1 fruit fly cellular context compared by ENCODE assay signal in genomic region chr3L:13928769-13929594, dm6.
A peak's percentile ranks its signal among the peaks of the same experiment; 100 is the strongest.
TF ChIP-seq lines count a peak whose summit lies in the region.

Gene CG8833, minus strand, starts transcription at chr3L:13929000.
Gene DCTN1-p150, plus strand, starts transcription at chr3L:13929387.

TF ChIP-seq in whole organism, embryonic, 481 proteins besides CTCF, POLR2A, EP300 and RAD21 (continued from another document and continues in another):
- TF ChIP-seq CG4360 (GFP tag; IDR thresholded peaks at IDR 0.05; lab: Robert Waterston, UW) (no peak), HLHmδ (GFP tag; optimal IDR thresholded peaks at IDR 0.05; lab: Kevin White, UChicago) (no peak), CG3065 (GFP tag; optimal IDR thresholded peaks at IDR 0.05; lab: Kevin White, UChicago) (no peak), BtbVII (GFP tag; optimal IDR thresholded peaks at IDR 0.05; lab: Kevin White, UChicago) (no peak), NK7.1 (GFP tag; optimal IDR thresholded peaks at IDR 0.05; lab: Kevin White, UChicago) (no peak), CG3726 (GFP tag; IDR thresholded peaks at IDR 0.05; lab: Robert Waterston, UW) (no peak), NC2β (GFP tag; optimal IDR thresholded peaks at IDR 0.05; lab: Kevin White, UChicago) (no peak), CG15073 (GFP tag; optimal IDR thresholded peaks at IDR 0.05; lab: Kevin White, UChicago) (no peak), pnt (GFP tag; optimal IDR thresholded peaks at IDR 0.05; lab: Kevin White, UChicago) (peak; percentile 15), twi (tag; optimal IDR thresholded peaks at IDR 0.05; lab: Kevin White, UChicago) (no peak), Trl (optimal IDR thresholded peaks at IDR 0.05; lab: Kevin White, UChicago) (no peak), Trl (GFP tag; optimal IDR thresholded peaks at IDR 0.05; lab: Kevin White, UChicago) (peak; percentile 10), CG32532 (GFP tag; IDR thresholded peaks at IDR 0.05; lab: Robert Waterston, UW) (peak; percentile 51), croc (GFP tag; conservative IDR thresholded peaks at IDR 0.05; lab: Robert Waterston, UW) (no peak), cad (GFP tag; optimal IDR thresholded peaks at IDR 0.05; lab: Kevin White, UChicago) (no peak), Gsc (GFP tag; IDR thresholded peaks at IDR 0.05; lab: Robert Waterston, UW) (no peak), grau (tag; optimal IDR thresholded peaks at IDR 0.05; lab: Kevin White, UChicago) (peak; percentile 47), CG17802 (tag; optimal IDR thresholded peaks at IDR 0.05; lab: Kevin White, UChicago) (no peak), CG7745 (tag; optimal IDR thresholded peaks at IDR 0.05; lab: Kevin White, UChicago) (no peak), vfl (GFP tag; optimal IDR thresholded peaks at IDR 0.05; lab: Kevin White, UChicago) (no peak), Dip2 (GFP tag; IDR thresholded peaks at IDR 0.05; lab: Robert Waterston, UW) (no peak), CG17359 (tag; optimal IDR thresholded peaks at IDR 0.05; lab: Kevin White, UChicago) (no peak), CG15479 (GFP tag; optimal IDR thresholded peaks at IDR 0.05; lab: Kevin White, UChicago) (peak; percentile 78), CG1233 (GFP tag; optimal IDR thresholded peaks at IDR 0.05; lab: Kevin White, UChicago) (no peak), wek (GFP tag; optimal IDR thresholded peaks at IDR 0.05; lab: Kevin White, UChicago) (no peak), CG18764 (GFP tag; optimal IDR thresholded peaks at IDR 0.05; lab: Kevin White, UChicago) (no peak), CG9932 (GFP tag; IDR thresholded peaks at IDR 0.05; lab: Robert Waterston, UW) (peak; percentile 82), jing (GFP tag; optimal IDR thresholded peaks at IDR 0.05; lab: Kevin White, UChicago) (no peak), Deaf1 (tag; optimal IDR thresholded peaks at IDR 0.05; lab: Kevin White, UChicago) (no peak), Sox100B (GFP tag; optimal IDR thresholded peaks at IDR 0.05; lab: Kevin White, UChicago) (no peak), CG4424 (GFP tag; optimal IDR thresholded peaks at IDR 0.05; lab: Kevin White, UChicago) (peak; percentile 57), CG15269 (tag; optimal IDR thresholded peaks at IDR 0.05; lab: Kevin White, UChicago) (no peak), cg (GFP tag; optimal IDR thresholded peaks at IDR 0.05; lab: Kevin White, UChicago) (no peak), YL-1 (GFP tag; optimal IDR thresholded peaks at IDR 0.05; lab: Kevin White, UChicago) (peak; percentile 27), ab (GFP tag; optimal IDR thresholded peaks at IDR 0.05; lab: Kevin White, UChicago) (no peak), E2f1 (GFP tag; IDR thresholded peaks at IDR 0.05; lab: Robert Waterston, UW) (no peak), Mad (GFP tag; optimal IDR thresholded peaks at IDR 0.05; lab: Kevin White, UChicago) (peak; percentile 9), Ptx1 (GFP tag; IDR thresholded peaks at IDR 0.05; lab: Robert Waterston, UW) (peak; percentile 57), zfh1 (GFP tag; IDR thresholded peaks at IDR 0.05; lab: Robert Waterston, UW) (0 out of 3 replicates have a peak, but pooled peaks have one; percentile 10), Hey (tag; optimal IDR thresholded peaks at IDR 0.05; lab: Kevin White, UChicago) (no peak), unpg (GFP tag; optimal IDR thresholded peaks at IDR 0.05; lab: Kevin White, UChicago) (no peak), da (GFP tag; optimal IDR thresholded peaks at IDR 0.05; lab: Kevin White, UChicago) (no peak), z (GFP tag; IDR thresholded peaks at IDR 0.05; lab: Robert Waterston, UW) (no peak), Aef1 (GFP tag; IDR thresholded peaks at IDR 0.05; lab: Robert Waterston, UW) (peak; percentile 36; the same call in 1 of the 3 replicates), Drgx (GFP tag; IDR thresholded peaks at IDR 0.05; lab: Robert Waterston, UW) (no peak), CkIIα-i1 (GFP tag; IDR thresholded peaks at IDR 0.05; lab: Robert Waterston, UW) (no peak), scrt (GFP tag; optimal IDR thresholded peaks at IDR 0.05; lab: Kevin White, UChicago) (no peak), CG6272 (GFP tag; IDR thresholded peaks at IDR 0.05; lab: Robert Waterston, UW) (peak; percentile 38; the same call in 1 of the 2 replicates), repo (GFP tag; optimal IDR thresholded peaks at IDR 0.05; lab: Kevin White, UChicago) (no peak), CG32767 (GFP tag; IDR thresholded peaks at IDR 0.05; lab: Robert Waterston, UW) (no peak), Bgb (GFP tag; IDR thresholded peaks at IDR 0.05; lab: Robert Waterston, UW; ENCODE audit: partially characterized antibody) (peak; percentile 47), Hr39 (optimal IDR thresholded peaks at IDR 0.05; lab: Kevin White, UChicago) (no peak), bbx (GFP tag; IDR thresholded peaks at IDR 0.05; lab: Robert Waterston, UW; ENCODE audit: partially characterized antibody) (no peak), CG13424 (tag; optimal IDR thresholded peaks at IDR 0.05; lab: Kevin White, UChicago) (peak; percentile 43), ftz-f1 (GFP tag; optimal IDR thresholded peaks at IDR 0.05; lab: Kevin White, UChicago) (no peak), CG10431 (GFP tag; optimal IDR thresholded peaks at IDR 0.05; lab: Kevin White, UChicago) (no peak), HLH54F (GFP tag; optimal IDR thresholded peaks at IDR 0.05; lab: Kevin White, UChicago) (peak; percentile 50), kay (GFP tag; optimal IDR thresholded peaks at IDR 0.05; lab: Kevin White, UChicago) (peak; percentile 25), CG11247 (GFP tag; IDR thresholded peaks at IDR 0.05; lab: Robert Waterston, UW) (no peak), lola (GFP tag; optimal IDR thresholded peaks at IDR 0.05; lab: Kevin White, UChicago) (peak in 1 of 3 experiments; percentile 44), CG12744 (GFP tag; optimal IDR thresholded peaks at IDR 0.05; lab: Kevin White, UChicago) (no peak), Med (GFP tag; lab: Kevin White, UChicago) (peak; percentile 84), CG12236 (GFP tag; optimal IDR thresholded peaks at IDR 0.05; lab: Kevin White, UChicago) (no peak), Lim3 (GFP tag; IDR thresholded peaks at IDR 0.05; lab: Robert Waterston, UW) (no peak), CG17912 (GFP tag; optimal IDR thresholded peaks at IDR 0.05; lab: Kevin White, UChicago) (no peak), CG16779 (GFP tag; IDR thresholded peaks at IDR 0.05; lab: Robert Waterston, UW) (no peak), Sry-β (GFP tag; optimal IDR thresholded peaks at IDR 0.05; lab: Kevin White, UChicago) (peak; percentile 67), Chrac-16 (GFP tag; optimal IDR thresholded peaks at IDR 0.05; lab: Kevin White, UChicago) (peak; percentile 63), mld (GFP tag; IDR thresholded peaks at IDR 0.05; lab: Robert Waterston, UW; ENCODE audit: partially characterized antibody) (no peak), CG1024 (GFP tag; IDR thresholded peaks at IDR 0.05; lab: Robert Waterston, UW) (no peak), gsb (GFP tag; IDR thresholded peaks at IDR 0.05; lab: Robert Waterston, UW) (no peak), CG32772 (GFP tag; IDR thresholded peaks at IDR 0.05; lab: Robert Waterston, UW) (no peak), caup (GFP tag; optimal IDR thresholded peaks at IDR 0.05; lab: Kevin White, UChicago; ENCODE audit: severe bottlenecking) (no peak), CG2202 (tag; optimal IDR thresholded peaks at IDR 0.05; lab: Kevin White, UChicago) (no peak), slou (GFP tag; optimal IDR thresholded peaks at IDR 0.05; lab: Kevin White, UChicago) (no peak), en (GFP tag; optimal IDR thresholded peaks at IDR 0.05; lab: Kevin White, UChicago) (no peak), CG15696 (tag; optimal IDR thresholded peaks at IDR 0.05; lab: Kevin White, UChicago) (peak; percentile 29), tgo (GFP tag; IDR thresholded peaks at IDR 0.05; lab: Robert Waterston, UW) (peak; percentile 37; the same call in 2 of the 3 replicates), CG14667 (GFP tag; IDR thresholded peaks at IDR 0.05; lab: Robert Waterston, UW) (no peak), trh (GFP tag; optimal IDR thresholded peaks at IDR 0.05; lab: Kevin White, UChicago) (no peak), dysf (GFP tag; IDR thresholded peaks at IDR 0.05; lab: Robert Waterston, UW) (peak; percentile 49; the same call in 1 of the 3 replicates), Hsf (GFP tag; optimal IDR thresholded peaks at IDR 0.05; lab: Kevin White, UChicago) (peak; percentile 44), Nf-YA (GFP tag; IDR thresholded peaks at IDR 0.05; lab: Robert Waterston, UW) (no peak), otp (GFP tag; IDR thresholded peaks at IDR 0.05; lab: Robert Waterston, UW) (no peak), gt (GFP tag; IDR thresholded peaks at IDR 0.05; lab: Robert Waterston, UW) (no peak), CG8388 (GFP tag; optimal IDR thresholded peaks at IDR 0.05; lab: Kevin White, UChicago) (no peak), br (optimal IDR thresholded peaks at IDR 0.05; lab: Kevin White, UChicago) (no peak), amos (GFP tag; IDR thresholded peaks at IDR 0.05; lab: Robert Waterston, UW; ENCODE audit: partially characterized antibody) (peak; percentile 65), danr (GFP tag; IDR thresholded peaks at IDR 0.05; lab: Robert Waterston, UW) (no peak), Abd-B (GFP tag; optimal IDR thresholded peaks at IDR 0.05; lab: Kevin White, UChicago) (peak; percentile 56), CG12942 (GFP tag; optimal IDR thresholded peaks at IDR 0.05; lab: Kevin White, UChicago) (peak; percentile 28), Rfx (GFP tag; IDR thresholded peaks at IDR 0.05; lab: Robert Waterston, UW) (peak; percentile 69), CG8765 (GFP tag; IDR thresholded peaks at IDR 0.05; lab: Robert Waterston, UW) (peak; percentile 12; the same call in 1 of the 2 replicates), Ets65A (GFP tag; lab: Kevin White, UChicago) (peak; percentile 89), oc (tag; optimal IDR thresholded peaks at IDR 0.05; lab: Kevin White, UChicago) (no peak), CG5953 (GFP tag; IDR thresholded peaks at IDR 0.05; lab: Robert Waterston, UW) (no peak), trem (tag; optimal IDR thresholded peaks at IDR 0.05; lab: Kevin White, UChicago) (peak; percentile 34), phol (tag; optimal IDR thresholded peaks at IDR 0.05; lab: Kevin White, UChicago) (peak; percentile 39), sima (GFP tag; optimal IDR thresholded peaks at IDR 0.05; lab: Kevin White, UChicago) (no peak), lmd (GFP tag; IDR thresholded peaks at IDR 0.05; lab: Robert Waterston, UW) (peak; percentile 48), Max (GFP tag; optimal IDR thresholded peaks at IDR 0.05; lab: Kevin White, UChicago) (no peak), CG9609 (GFP tag; optimal IDR thresholded peaks at IDR 0.05; lab: Kevin White, UChicago) (peak; percentile 49), schlank (tag; optimal IDR thresholded peaks at IDR 0.05; lab: Kevin White, UChicago) (no peak), wor (GFP tag; IDR thresholded peaks at IDR 0.05; lab: Robert Waterston, UW) (no peak), Xbp1 (GFP tag; optimal IDR thresholded peaks at IDR 0.05; lab: Kevin White, UChicago) (peak; percentile 73), Xrp1 (GFP tag; IDR thresholded peaks at IDR 0.05; lab: Robert Waterston, UW) (0 out of 2 replicates have a peak, but pooled peaks have one; percentile 16), cas (GFP tag; IDR thresholded peaks at IDR 0.05; lab: Robert Waterston, UW) (no peak), CoRest (tag; optimal IDR thresholded peaks at IDR 0.05; lab: Kevin White, UChicago) (peak; percentile 71), Sox102F (GFP tag; optimal IDR thresholded peaks at IDR 0.05; lab: Kevin White, UChicago) (no peak), CG4404 (GFP tag; IDR thresholded peaks at IDR 0.05; lab: Robert Waterston, UW) (no peak), chinmo (GFP tag; IDR thresholded peaks at IDR 0.05; lab: Robert Waterston, UW; ENCODE audit: partially characterized antibody) (no peak), CG34376 (GFP tag; optimal IDR thresholded peaks at IDR 0.05; lab: Kevin White, UChicago) (no peak), fu2 (GFP tag; optimal IDR thresholded peaks at IDR 0.05; lab: Kevin White, UChicago) (peak; percentile 42), CG2712 (tag; optimal IDR thresholded peaks at IDR 0.05; lab: Kevin White, UChicago) (peak; percentile 59), Nf-YC (tag; optimal IDR thresholded peaks at IDR 0.05; lab: Kevin White, UChicago) (peak; percentile 45), CG10366 (GFP tag; IDR thresholded peaks at IDR 0.05; lab: Robert Waterston, UW) (peak; percentile 48; the same call in 1 of the 2 replicates), Meics (GFP tag; optimal IDR thresholded peaks at IDR 0.05; lab: Kevin White, UChicago) (peak; percentile 40), p53 (GFP tag; optimal IDR thresholded peaks at IDR 0.05; lab: Kevin White, UChicago) (no peak), Dll (GFP tag; IDR thresholded peaks at IDR 0.05; lab: Robert Waterston, UW; ENCODE audit: partially characterized antibody) (peak; percentile 67; the same call in 3 of the 4 replicates), CG10267 (tag; optimal IDR thresholded peaks at IDR 0.05; lab: Kevin White, UChicago) (peak; percentile 46), CG16863 (GFP tag; optimal IDR thresholded peaks at IDR 0.05; lab: Kevin White, UChicago) (peak; percentile 4), nom (GFP tag; optimal IDR thresholded peaks at IDR 0.05; lab: Kevin White, UChicago) (no peak), CG7987 (GFP tag; optimal IDR thresholded peaks at IDR 0.05; lab: Kevin White, UChicago) (no peak), tll (GFP tag; optimal IDR thresholded peaks at IDR 0.05; lab: Kevin White, UChicago) (no peak), slp2 (GFP tag; optimal IDR thresholded peaks at IDR 0.05; lab: Kevin White, UChicago) (peak; percentile 10), HmgD (GFP tag; optimal IDR thresholded peaks at IDR 0.05; lab: Kevin White, UChicago) (no peak), eyg (GFP tag; optimal IDR thresholded peaks at IDR 0.05; lab: Kevin White, UChicago) (no peak), CG5180 (GFP tag; optimal IDR thresholded peaks at IDR 0.05; lab: Kevin White, UChicago) (no peak), bowl (GFP tag; IDR thresholded peaks at IDR 0.05; lab: Robert Waterston, UW) (no peak), Oli (tag; optimal IDR thresholded peaks at IDR 0.05; lab: Kevin White, UChicago) (no peak), jumu (GFP tag; optimal IDR thresholded peaks at IDR 0.05; lab: Kevin White, UChicago) (no peak), CG13123 (GFP tag; optimal IDR thresholded peaks at IDR 0.05; lab: Kevin White, UChicago) (peak; percentile 29), CG8944 (GFP tag; optimal IDR thresholded peaks at IDR 0.05; lab: Kevin White, UChicago) (peak; percentile 33), CG10959 (GFP tag; IDR thresholded peaks at IDR 0.05; lab: Robert Waterston, UW) (no peak), sug (tag; optimal IDR thresholded peaks at IDR 0.05; lab: Kevin White, UChicago) (no peak), salm (tag; optimal IDR thresholded peaks at IDR 0.05; lab: Kevin White, UChicago) (no peak), C15 (GFP tag; IDR thresholded peaks at IDR 0.05; lab: Robert Waterston, UW) (no peak)
